Fruit fly (Drosophila melanogaster): Measurements from ENCODE around the gene p115.

The p115 gene

DNA sequence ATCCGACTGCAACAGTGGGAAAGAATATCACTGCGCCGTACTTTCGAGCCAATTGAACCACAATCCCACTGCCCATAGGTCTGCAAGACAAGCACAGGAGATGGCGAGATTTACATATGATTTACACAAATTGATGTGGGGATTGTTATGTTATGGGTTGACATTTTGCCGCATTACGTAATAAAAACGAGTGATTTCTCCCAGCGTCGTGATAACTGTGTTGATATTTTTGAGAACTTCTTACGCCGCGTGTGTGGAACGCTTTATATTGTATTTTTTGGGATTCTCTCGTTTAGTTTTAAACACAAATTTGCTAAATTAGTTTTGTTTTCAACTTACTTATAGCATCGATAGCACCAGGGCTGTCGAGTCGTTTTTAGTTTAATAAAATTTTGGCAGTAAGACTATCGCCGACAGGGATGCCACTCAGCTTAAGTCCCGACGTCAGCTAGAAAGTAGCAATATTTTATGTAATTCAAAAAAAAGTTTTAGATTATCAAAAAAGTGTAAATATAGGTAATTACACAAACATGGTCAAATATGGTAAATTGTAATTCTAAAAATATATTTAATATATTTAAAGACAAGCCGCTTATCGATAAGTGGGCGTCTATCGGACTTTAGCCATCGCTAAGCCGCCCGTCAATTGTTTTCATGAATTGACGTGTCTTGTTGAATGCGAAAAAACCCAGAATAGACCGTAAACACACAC is at the start of gene p115, which contains the start of the genes CG45089 and ND-MNLL:
Gene p115, plus strand, starts transcription at position 621 of the 712 bp plus-strand sequence.
Gene CG45089, minus strand, starts transcription at position 388 of the 712 bp plus-strand sequence.
Gene ND-MNLL, minus strand, starts transcription at position 388 of the 712 bp plus-strand sequence.
- TF ChIP-seq CG8478 (optimal IDR thresholded peaks at IDR 0.05): no peak
- no peak for TF ChIP-seq CTCF (optimal IDR thresholded peaks at IDR 0.05)

DNA sequence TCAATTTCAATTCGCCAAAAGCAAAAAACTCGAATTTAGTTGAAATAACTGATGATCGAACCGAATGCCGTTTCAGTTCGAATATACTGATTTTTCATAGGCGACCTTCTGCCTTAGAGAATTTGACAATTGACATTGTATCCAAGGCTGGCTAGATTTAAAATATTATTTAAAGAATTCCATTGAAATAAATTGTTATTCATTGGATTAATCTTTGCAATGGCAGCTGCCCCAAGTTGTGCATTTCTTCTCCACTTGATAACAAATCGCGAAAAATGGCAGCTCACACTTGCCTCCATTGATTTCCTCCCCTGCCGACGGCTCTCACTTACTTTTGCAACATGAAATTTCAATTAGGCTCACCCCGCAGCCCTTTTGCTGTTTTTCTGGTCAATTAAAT is 39.7 kb upstream of the p115 start, which contains the start of gene CG10920:
Gene CG10920, minus strand, starts transcription at position 101 of the 400 bp plus-strand sequence.
- TF ChIP-seq CTCF (optimal IDR thresholded peaks at IDR 0.05): no peak
- no peak for TF ChIP-seq CG8478 (optimal IDR thresholded peaks at IDR 0.05)

DNA sequence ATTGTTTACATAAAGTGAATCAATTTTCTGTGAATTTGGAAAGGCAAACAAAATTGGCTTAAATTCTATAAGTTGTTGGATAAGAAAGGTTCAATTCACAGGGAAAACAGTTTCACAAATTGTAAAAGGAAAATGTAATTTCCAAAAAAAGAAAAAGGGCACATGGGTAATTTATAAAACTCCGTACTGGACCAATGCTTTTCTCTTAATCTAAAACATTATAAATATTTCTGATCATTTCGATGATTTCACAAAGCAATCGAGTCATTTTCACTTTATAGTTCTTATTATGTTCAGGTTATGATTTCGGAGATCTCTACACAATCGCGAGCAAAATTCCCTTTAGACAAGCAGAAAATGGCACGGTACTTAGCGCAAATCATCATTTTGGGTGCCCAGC is 36.0 kb upstream of the p115 start, which contains the start of gene CG1409:
Gene CG1409, plus strand, starts transcription at position 301 of the 400 bp plus-strand sequence.
- no peak for TF ChIP-seq CTCF (optimal IDR thresholded peaks at IDR 0.05)
- TF ChIP-seq CG8478 (optimal IDR thresholded peaks at IDR 0.05): no peak

DNA sequence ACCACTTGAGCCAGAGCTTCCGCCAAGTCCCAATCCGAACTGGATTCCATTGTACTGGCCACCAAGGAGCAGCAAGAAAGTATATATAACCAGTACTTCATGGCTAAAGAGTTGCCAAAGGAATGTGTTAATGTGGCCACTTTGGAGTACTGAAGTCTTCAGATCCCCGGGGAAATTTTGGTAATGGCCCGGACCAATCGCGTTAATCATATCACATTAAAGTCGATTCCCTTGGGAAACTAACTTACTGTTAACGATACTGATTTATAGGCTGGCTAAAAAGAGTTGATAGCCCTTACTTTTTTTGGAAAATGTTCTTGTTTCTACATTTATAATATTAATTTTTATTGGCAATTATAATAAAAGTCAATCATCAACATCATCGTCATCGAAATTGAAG is 27.0 kb upstream of the p115 start, which contains the start of gene Ir7b:
Gene Ir7b, minus strand, starts transcription at position 101 of the 400 bp plus-strand sequence.
- TF ChIP-seq CTCF (optimal IDR thresholded peaks at IDR 0.05): no peak
- TF ChIP-seq CG8478 (optimal IDR thresholded peaks at IDR 0.05): no peak

DNA sequence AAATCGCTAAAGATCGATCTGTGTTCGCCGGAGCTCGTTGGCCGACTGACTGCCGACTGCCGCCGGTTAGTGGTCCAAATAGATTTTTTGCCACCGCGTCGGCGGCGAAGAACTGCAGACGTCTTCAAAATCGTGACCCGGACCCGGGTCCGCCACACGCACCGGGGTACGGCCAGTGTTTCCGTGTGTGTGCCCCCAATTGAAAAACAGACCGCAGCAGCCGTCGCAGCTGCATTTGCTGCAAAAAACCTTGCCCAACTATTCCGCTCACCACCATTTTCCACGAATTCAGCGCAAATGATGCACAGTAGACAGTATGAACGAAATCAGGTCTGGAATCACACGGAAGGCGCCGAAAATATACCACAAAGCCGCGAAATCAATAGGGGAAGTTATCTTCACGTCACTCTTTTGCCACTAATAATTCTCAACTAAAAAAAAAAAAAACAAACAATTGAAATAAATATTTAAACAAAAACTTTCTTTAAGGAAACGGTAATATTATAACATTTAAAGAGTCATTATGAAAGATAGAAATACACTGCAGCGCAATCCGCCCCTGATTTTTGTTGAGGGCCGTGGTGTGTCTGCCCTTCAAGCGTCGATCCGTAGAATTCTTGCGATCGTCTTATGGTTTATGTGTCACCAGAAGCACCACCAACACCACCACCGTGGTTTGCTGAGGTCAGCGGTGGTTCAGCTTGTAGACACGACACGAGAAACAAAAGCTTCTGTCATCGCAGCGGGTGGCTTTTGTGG is 20.5 kb upstream of the p115 start, which contains the start of gene dec:
Gene dec, minus strand, starts transcription at position 51 of the 759 bp plus-strand sequence.
- TF ChIP-seq CTCF (optimal IDR thresholded peaks at IDR 0.05) (no peak), CG8478 (optimal IDR thresholded peaks at IDR 0.05) (no peak)

DNA sequence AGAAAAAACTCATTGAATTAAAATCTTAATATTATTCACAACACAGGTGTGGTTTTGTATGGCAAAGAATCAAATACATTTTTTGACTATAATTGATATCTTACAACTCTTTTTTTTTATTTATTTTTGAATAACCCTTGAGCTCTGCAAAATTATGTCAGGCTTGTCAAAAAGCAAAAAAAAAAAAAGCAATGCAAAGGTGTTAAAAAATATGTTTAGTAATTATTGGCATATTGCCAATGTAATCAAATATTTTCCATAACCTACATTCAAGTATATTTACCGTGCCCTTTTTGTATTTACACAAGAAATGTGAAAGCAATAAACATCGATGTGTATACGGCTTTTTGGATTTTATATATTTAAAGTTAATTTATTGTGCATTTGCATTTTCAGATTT is 19.7 kb upstream of the p115 start, which contains the start of gene Ir7c:
Gene Ir7c, plus strand, starts transcription at position 301 of the 400 bp plus-strand sequence.
- TF ChIP-seq CG8478 (optimal IDR thresholded peaks at IDR 0.05) (no peak), CTCF (optimal IDR thresholded peaks at IDR 0.05) (no peak)

DNA sequence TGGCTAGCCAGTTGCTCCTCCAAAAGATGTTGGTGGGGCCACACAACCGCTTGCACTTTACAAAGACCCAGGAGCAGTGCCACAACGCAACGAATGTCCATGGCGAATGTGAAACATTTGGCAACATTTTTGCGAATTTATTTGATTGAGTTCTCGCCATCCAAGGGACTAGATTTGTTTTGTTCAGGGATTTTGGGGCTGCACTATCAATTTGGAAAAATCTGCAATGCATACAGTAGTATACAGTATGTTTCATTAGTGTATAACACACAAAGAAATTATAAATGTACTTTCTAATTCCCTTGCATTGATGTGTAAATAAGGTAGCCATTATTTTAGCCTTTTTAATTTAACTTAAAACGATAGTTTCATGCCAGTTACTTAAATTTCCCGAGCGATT is 15.1 kb upstream of the p115 start, which contains the start of gene Ir7d:
Gene Ir7d, minus strand, starts transcription at position 101 of the 400 bp plus-strand sequence.
- TF ChIP-seq CG8478 (optimal IDR thresholded peaks at IDR 0.05): no peak
- TF ChIP-seq CTCF (optimal IDR thresholded peaks at IDR 0.05): no peak

DNA sequence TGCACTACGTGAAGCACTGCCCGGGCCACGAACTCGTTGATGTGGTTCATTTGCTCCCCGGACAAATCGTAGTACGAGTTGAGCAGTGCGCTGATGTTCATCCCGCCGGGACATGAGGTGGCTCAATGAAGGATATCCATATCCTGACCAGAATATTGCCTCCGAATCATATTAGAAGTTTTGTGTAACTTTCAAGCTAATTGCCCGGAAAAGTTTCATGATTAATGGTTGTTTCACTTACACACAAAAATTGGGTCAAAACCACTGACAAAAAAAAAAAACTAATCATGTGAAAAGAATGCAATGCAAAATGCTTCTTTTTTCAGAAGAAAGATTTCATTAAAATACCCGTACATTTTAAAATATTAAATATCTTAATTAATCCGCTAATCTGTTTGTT is 12.3 kb upstream of the p115 start, which contains the start of gene Ir7e:
Gene Ir7e, minus strand, starts transcription at position 101 of the 400 bp plus-strand sequence.
- TF ChIP-seq CTCF (optimal IDR thresholded peaks at IDR 0.05) (no peak), CG8478 (optimal IDR thresholded peaks at IDR 0.05) (no peak)

DNA sequence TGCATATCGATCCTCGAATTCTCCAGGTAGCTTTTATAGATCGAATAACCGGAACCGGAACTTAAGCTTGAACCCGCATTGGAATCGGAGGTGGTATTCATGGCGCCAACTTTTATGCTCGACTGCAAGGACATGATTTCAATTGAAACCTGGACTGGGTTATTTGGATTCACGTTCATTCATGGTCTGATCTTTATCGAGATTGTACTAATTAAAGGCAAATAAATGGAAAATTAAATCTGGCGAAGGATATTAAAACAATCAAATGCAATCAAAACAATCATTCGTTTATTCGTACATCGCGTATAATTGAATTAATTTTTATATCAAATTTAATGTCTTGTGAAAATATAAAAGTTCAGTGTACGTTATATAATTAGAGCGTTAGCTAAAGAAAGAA is 9.9 kb upstream of the p115 start, which contains the start of gene Ir7f:
Gene Ir7f, minus strand, starts transcription at position 101 of the 400 bp plus-strand sequence.
- TF ChIP-seq CG8478 (optimal IDR thresholded peaks at IDR 0.05) (no peak), CTCF (optimal IDR thresholded peaks at IDR 0.05) (no peak)

DNA sequence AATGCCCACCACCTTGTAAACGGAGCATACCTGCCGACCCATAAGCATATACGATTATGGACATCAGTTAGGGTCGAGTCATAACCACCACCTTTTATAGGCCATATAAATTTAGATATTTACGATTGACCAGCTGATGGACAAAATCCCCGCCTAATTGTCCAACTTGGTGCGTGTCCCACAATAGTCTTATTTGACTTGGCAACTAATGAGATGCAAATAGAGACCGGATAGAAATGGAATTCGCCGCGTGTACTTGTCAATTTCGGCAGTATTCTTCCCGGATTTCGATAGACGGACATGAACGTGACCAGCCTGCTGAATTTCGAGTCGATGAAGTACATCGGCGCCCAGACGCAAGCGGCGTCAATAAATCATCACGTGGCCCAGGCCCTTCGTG is 9.5 kb upstream of the p115 start, which contains the start of gene Ir7g:
Gene Ir7g, plus strand, starts transcription at position 301 of the 400 bp plus-strand sequence.
- TF ChIP-seq CTCF (optimal IDR thresholded peaks at IDR 0.05) (no peak), CG8478 (optimal IDR thresholded peaks at IDR 0.05) (no peak)

DNA sequence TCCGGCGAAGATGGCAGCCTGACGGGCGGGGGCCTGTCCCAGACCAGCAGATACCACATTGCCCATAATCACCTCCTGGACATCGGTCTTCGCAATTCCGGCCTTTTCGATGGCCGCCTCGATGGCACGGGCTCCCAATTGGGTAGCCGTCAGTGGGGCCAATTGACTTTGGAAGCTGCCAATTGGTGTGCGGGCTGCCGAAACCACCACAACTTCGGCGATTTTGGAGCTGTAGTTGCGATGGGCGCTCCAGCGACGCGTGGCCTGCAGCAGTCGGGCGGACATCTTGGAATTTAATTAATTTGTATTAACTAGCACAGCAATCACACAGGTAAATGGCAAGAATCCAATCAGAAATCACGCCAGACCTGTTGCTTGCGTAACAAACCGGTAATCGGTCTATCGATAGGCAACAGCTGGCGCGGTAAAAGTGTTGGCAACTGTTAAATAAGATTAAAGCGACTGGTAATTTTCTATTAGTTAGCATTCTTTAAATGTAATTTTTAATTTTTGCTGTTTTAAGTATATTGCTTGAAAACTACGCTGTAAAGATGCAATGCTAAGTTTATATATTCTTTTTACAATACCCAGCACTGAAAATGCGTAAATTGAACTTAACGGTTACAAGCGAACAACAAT is 5.3 kb upstream of the p115 start, which contains the start of gene Acat1:
Gene Acat1, minus strand, starts transcription at position 400 of the 639 bp plus-strand sequence.
- TF ChIP-seq CG8478 (optimal IDR thresholded peaks at IDR 0.05): no peak
- no peak for TF ChIP-seq CTCF (optimal IDR thresholded peaks at IDR 0.05)

DNA sequence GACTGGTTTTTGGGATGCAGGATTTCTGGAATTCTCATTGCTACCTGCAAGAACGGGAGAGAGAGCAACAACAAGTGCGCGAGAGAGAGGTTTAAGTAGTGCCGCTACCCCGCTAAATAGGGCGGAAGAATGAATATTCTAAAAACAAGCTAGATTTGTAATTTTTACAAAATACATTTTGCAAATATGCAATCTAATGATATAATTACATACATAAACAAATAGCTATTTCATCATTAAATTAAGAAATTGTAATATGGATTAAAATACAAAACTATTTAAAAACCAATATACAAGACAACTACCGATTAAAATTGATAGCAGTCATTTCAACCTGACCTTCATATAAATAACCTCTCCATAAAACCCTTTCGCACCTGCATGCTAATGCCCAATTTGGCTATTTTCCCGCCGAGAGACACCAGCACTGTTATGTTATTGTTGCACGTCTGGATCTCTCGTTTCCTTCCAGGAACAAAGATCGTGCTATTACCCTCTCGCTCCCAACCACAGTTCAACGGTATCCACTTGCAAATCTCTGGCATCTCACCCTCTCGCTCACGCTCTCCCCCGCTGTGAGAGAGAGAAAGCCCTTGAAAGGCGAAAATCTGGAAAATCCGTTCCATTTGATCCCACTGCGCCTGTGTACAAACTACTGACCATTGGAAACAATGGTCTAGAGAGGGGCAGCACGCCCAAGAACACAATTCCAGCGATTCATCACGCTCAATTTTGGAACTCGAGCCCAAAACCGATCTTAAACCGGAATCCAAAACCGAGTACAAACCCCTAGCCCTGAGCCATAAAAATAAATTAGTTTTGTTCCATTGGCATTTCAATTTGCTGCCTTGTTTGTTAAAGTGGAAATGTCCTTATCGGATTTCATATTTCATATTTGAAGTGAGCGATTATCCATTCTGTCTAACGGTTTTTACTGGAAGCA is 2.0 kb upstream of the p115 start, which contains the start of gene Nek2:
Gene Nek2, minus strand, starts transcription at position 51 of the 943 bp plus-strand sequence.
- TF ChIP-seq CG8478 (optimal IDR thresholded peaks at IDR 0.05) (no peak), CTCF (optimal IDR thresholded peaks at IDR 0.05) (no peak)

DNA sequence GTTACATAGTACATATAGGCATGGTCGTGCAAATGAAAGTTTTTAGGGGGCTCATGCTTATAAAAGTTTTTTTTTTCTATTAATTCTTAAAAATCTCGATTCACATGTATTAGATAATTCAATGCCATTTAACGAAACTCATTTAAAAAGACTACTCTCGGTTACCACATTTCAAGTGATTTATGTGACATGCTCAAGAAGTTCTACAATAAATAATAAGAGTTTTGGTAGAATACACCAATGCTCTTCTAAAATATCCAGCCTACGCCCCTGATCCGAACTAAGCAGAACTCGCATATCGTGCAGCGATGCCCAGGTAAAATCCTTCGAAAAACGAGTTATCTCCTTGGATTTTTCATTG is 1.3 kb upstream of the p115 start:
- TF ChIP-seq CG8478 (optimal IDR thresholded peaks at IDR 0.05): no peak
- TF ChIP-seq CTCF (optimal IDR thresholded peaks at IDR 0.05): no peak
